Worm (Caenorhabditis elegans) whole organism, late embryonic: Measurements from ENCODE around the gene F54D12.10.

Experiments used
- F13H6.1 ChIP-seq: sonication (generic microtip); optimal IDR thresholded peaks from 2 replicates; lab custom pipeline; 2016; ENCODE audit warnings: missing genetic modification characterization, missing compliant biosample characterization
- K09A11.1 ChIP-seq: sonication (generic microtip); optimal IDR thresholded peaks from 2 replicates; lab custom pipeline; 2017; ENCODE audit warnings: antibody characterized with exemption, mild to moderate bottlenecking, missing genetic modification characterization, missing compliant biosample characterization; ENCODE audit not compliant: insufficient read depth
- T23F11.4 ChIP-seq: fragments of 200-800 bp; sonication (Bioruptor generic); optimal IDR thresholded peaks from 2 replicates; lab custom pipeline; 2018; ENCODE audit warnings: mild to moderate bottlenecking, missing genetic modification characterization, missing compliant biosample characterization
- Y22D7AL.16 ChIP-seq: sonication (generic microtip); optimal IDR thresholded peaks from 2 replicates; lab custom pipeline; 2016; ENCODE audit warnings: missing genetic modification characterization, missing compliant biosample characterization
- ceh-14 ChIP-seq: sonication (generic microtip); optimal IDR thresholded peaks from 2 replicates; lab custom pipeline; 2016; ENCODE audit warnings: missing genotype, missing genetic modification characterization, missing compliant biosample characterization
- ceh-18 ChIP-seq: sonication (generic microtip); optimal IDR thresholded peaks from 2 replicates; lab custom pipeline; 2016; ENCODE audit warnings: missing genetic modification characterization, missing compliant biosample characterization
- ceh-22 ChIP-seq: sonication (generic microtip); optimal IDR thresholded peaks from 2 replicates; lab custom pipeline; 2017; ENCODE audit warnings: missing biosample characterization, missing genetic modification characterization
- ceh-24 ChIP-seq: sonication (generic microtip); optimal IDR thresholded peaks from 2 replicates; lab custom pipeline; 2016; ENCODE audit warnings: mild to moderate bottlenecking, missing genetic modification characterization, missing compliant biosample characterization
- ceh-30 ChIP-seq: fragments of 150-350 bp; optimal IDR thresholded peaks from 2 replicates; lab custom pipeline; 2014; ENCODE audit warnings: missing biosample characterization, missing genetic modification characterization
- ceh-31 ChIP-seq: sonication (generic microtip); optimal IDR thresholded peaks from 2 replicates; lab custom pipeline; 2016; ENCODE audit warnings: missing genetic modification characterization, missing compliant biosample characterization
- ceh-34 ChIP-seq: sonication (generic microtip); optimal IDR thresholded peaks from 2 replicates; lab custom pipeline; 2016; ENCODE audit warnings: mild to moderate bottlenecking, missing genetic modification characterization, missing compliant biosample characterization
- ceh-45 ChIP-seq: fragments of 200-800 bp; sonication (Bioruptor generic); IDR thresholded peaks from 2 replicates; pipeline ENCODE4 v1.3.6; 2022; ENCODE audit warnings: missing genetic modification reagents, missing genetic modification characterization, missing compliant biosample characterization
- ceh-48 ChIP-seq: sonication (generic microtip); optimal IDR thresholded peaks from 2 replicates; lab custom pipeline; 2016; ENCODE audit warnings: missing genetic modification characterization, inconsistent platforms, missing compliant biosample characterization
- che-1 ChIP-seq: sonication (generic microtip); optimal IDR thresholded peaks from 2 replicates; lab custom pipeline; 2016; ENCODE audit warnings: mild to moderate bottlenecking, missing genetic modification characterization, missing compliant biosample characterization
- fkh-6 ChIP-seq: sonication (generic microtip); optimal IDR thresholded peaks from 2 replicates; lab custom pipeline; 2016; ENCODE audit warnings: missing genetic modification characterization, missing compliant biosample characterization
- gmeb-2 ChIP-seq: sonication (generic microtip); optimal IDR thresholded peaks from 2 replicates; lab custom pipeline; 2016; ENCODE audit warnings: missing genetic modification characterization, inconsistent platforms, missing compliant biosample characterization
- hlh-13 ChIP-seq: fragments of 200-800 bp; sonication (Bioruptor generic); optimal IDR thresholded peaks from 2 replicates; lab custom pipeline; 2018; ENCODE audit warnings: mild to moderate bottlenecking, missing genetic modification characterization, missing compliant biosample characterization
- hlh-6 ChIP-seq: sonication (generic microtip); optimal IDR thresholded peaks from 2 replicates; lab custom pipeline; 2016; ENCODE audit warnings: missing genotype, missing genetic modification characterization, missing compliant biosample characterization
- nfya-1 ChIP-seq: sonication (generic microtip); optimal IDR thresholded peaks from 2 replicates; lab custom pipeline; 2017; ENCODE audit warnings: missing genetic modification characterization, mild to moderate bottlenecking, missing compliant biosample characterization, antibody characterized with exemption, moderate library complexity
- nhr-11 ChIP-seq: fragments of 150-350 bp; optimal IDR thresholded peaks from 2 replicates; lab custom pipeline; 2014; ENCODE audit warnings: missing biosample characterization, missing genetic modification characterization
- pag-3 ChIP-seq: sonication (generic microtip); optimal IDR thresholded peaks from 2 replicates; lab custom pipeline; 2016; ENCODE audit warnings: missing compliant biosample characterization, missing genetic modification characterization, borderline replicate concordance
- pat-9 ChIP-seq: fragments of 200-800 bp; sonication (Bioruptor generic); optimal IDR thresholded peaks from 2 replicates; lab custom pipeline; 2018; ENCODE audit warnings: mild to moderate bottlenecking, missing genetic modification characterization, moderate library complexity, missing compliant biosample characterization
- pha-4 ChIP-seq: fragments of 150-350 bp; optimal IDR thresholded peaks from 2 replicates; lab custom pipeline; 2018; ENCODE audit warnings: missing biosample characterization, missing genetic modification reagents, missing genetic modification characterization
- pros-1 ChIP-seq: fragments of 150-350 bp; optimal IDR thresholded peaks from 2 replicates; lab custom pipeline; 2014; ENCODE audit warnings: missing biosample characterization, missing genetic modification reagents, missing genetic modification characterization
- ref-2 ChIP-seq: sonication (generic microtip); optimal IDR thresholded peaks from 2 replicates; lab custom pipeline; 2016; ENCODE audit warnings: missing genetic modification characterization, missing compliant biosample characterization
- rnt-1 ChIP-seq: sonication (generic microtip); optimal IDR thresholded peaks from 2 replicates; lab custom pipeline; 2016; ENCODE audit warnings: missing genetic modification characterization, missing compliant biosample characterization
- tbx-7 ChIP-seq: sonication (generic microtip); optimal IDR thresholded peaks from 2 replicates; lab custom pipeline; 2016; ENCODE audit warnings: missing genotype, missing genetic modification characterization, missing compliant biosample characterization
- ttx-3 ChIP-seq: sonication (generic microtip); optimal IDR thresholded peaks from 2 replicates; lab custom pipeline; 2016; ENCODE audit warnings: missing genetic modification reagents, missing genetic modification characterization, missing compliant biosample characterization
- unc-3 ChIP-seq, 2 experiments: fragments of 200-800 bp in 1 of 2; sonication (Bioruptor generic) in 1 of 2; sonication (generic microtip) in 1 of 2; conservative IDR thresholded peaks in 1 of 2; optimal IDR thresholded peaks in 1 of 2; 2 replicates each; pipeline versions ENCODE4 v1.3.6 to Lab custom; 2016 to 2022; ENCODE audit warnings: missing compliant biosample characterization in 2 of 2, missing genetic modification characterization in 2 of 2, missing genetic modification reagents in 1 of 2
- unc-42 ChIP-seq: sonication (generic microtip); optimal IDR thresholded peaks from 2 replicates; lab custom pipeline; 2016; ENCODE audit warnings: missing genotype, missing genetic modification characterization, missing compliant biosample characterization
- zip-5 ChIP-seq: sonication (generic microtip); optimal IDR thresholded peaks from 2 replicates; lab custom pipeline; 2016; ENCODE audit warnings: missing genetic modification characterization, missing compliant biosample characterization
- ztf-16 ChIP-seq: sonication (generic microtip); optimal IDR thresholded peaks from 2 replicates; lab custom pipeline; 2017; ENCODE audit warnings: missing genetic modification characterization, missing compliant biosample characterization

F54D12.10 gene

ce11 chrII:1374889-1375288 is 3.3 kb downstream of the F54D12.10 start, which contains the start of gene rog-1:
rog-1 (minus strand) TSS chrII:1374989.
- TF ChIP-seq ceh-14 (no peak), tbx-7 (tag; lab: Kevin White, UChicago) (no peak), pag-3 (tag; lab: Kevin White, UChicago) (no peak), ceh-22 (tag; lab: Kevin White, UChicago) (no peak)

- no peak for TF ChIP-seq pha-4 (tag; lab: Kevin White, UChicago)
- TF ChIP-seq nfya-1 (tag; lab: Kevin White, UChicago), result peak; percentile 76
Measured at ce11 chrII:1374486-1374885, 3.7 kb downstream of the F54D12.10 start.

- TF ChIP-seq nfya-1 (tag; lab: Kevin White, UChicago) (peak; percentile 80), unc-3 (GFP tag; conservative IDR thresholded peaks at IDR 0.05; lab: Robert Waterston, UW) (no peak), unc-3 (tag; optimal IDR thresholded peaks at IDR 0.05; lab: Kevin White, UChicago) (no peak)
Measured at ce11 chrII:1372966-1373365, 5.2 kb downstream of the F54D12.10 start.

- TF ChIP-seq F13H6.1 (no peak), nfya-1 (tag; lab: Kevin White, UChicago) (peak; percentile 52)
Measured at ce11 chrII:1372138-1372537, 6.0 kb downstream of the F54D12.10 start.

- TF ChIP-seq ceh-45 (GFP tag; lab: Robert Waterston, UW) (no peak), pat-9 (tag; lab: Kevin White, UChicago) (no peak), ceh-31 (no peak), ceh-30 (no peak), nhr-11 (tag; lab: Kevin White, UChicago) (no peak), zip-5 (tag; lab: Kevin White, UChicago) (no peak), ceh-34 (tag; lab: Kevin White, UChicago) (no peak), T23F11.4 (GFP tag; lab: Kevin White, UChicago) (no peak), ceh-24 (no peak), ceh-18 (tag; lab: Kevin White, UChicago) (no peak), pros-1 (tag; lab: Kevin White, UChicago) (no peak), gmeb-2 (tag; lab: Kevin White, UChicago) (no peak)
Measured at ce11 chrII:1371533-1371932, 6.6 kb downstream of the F54D12.10 start.

- no peak for TF ChIP-seq ref-2 (tag; lab: Kevin White, UChicago)
- TF ChIP-seq K09A11.1 (tag; lab: Kevin White, UChicago), result no peak
- TF ChIP-seq che-1, result no peak
- TF ChIP-seq fkh-6 (tag; lab: Kevin White, UChicago), result no peak
- TF ChIP-seq ttx-3, result no peak
- no peak for TF ChIP-seq rnt-1 (tag; lab: Kevin White, UChicago)
- no peak for TF ChIP-seq nfya-1 (tag; lab: Kevin White, UChicago)
- no peak for TF ChIP-seq ceh-48 (tag; lab: Kevin White, UChicago)
- TF ChIP-seq Y22D7AL.16 (tag; lab: Kevin White, UChicago), result no peak
Measured at ce11 chrII:1369322-1369721, 8.8 kb downstream of the F54D12.10 start.

ce11 chrII:1368756-1369155 is 9.4 kb downstream of the F54D12.10 start:
- TF ChIP-seq unc-42 (tag; lab: Kevin White, UChicago) (no peak), hlh-6 (tag; lab: Kevin White, UChicago) (no peak), ztf-16 (no peak), ceh-22 (tag; lab: Kevin White, UChicago) (no peak), F13H6.1 (no peak), unc-3 (GFP tag; conservative IDR thresholded peaks at IDR 0.05; lab: Robert Waterston, UW) (no peak), unc-3 (tag; optimal IDR thresholded peaks at IDR 0.05; lab: Kevin White, UChicago) (no peak), hlh-13 (GFP tag; lab: Kevin White, UChicago) (no peak), zip-5 (tag; lab: Kevin White, UChicago) (no peak)
